Worm (Caenorhabditis elegans): ENCODE measurements around the gene C15H11.11.
"Not testable (repeated sequence)": the region's sequence is repeated elsewhere in the genome, so short reads cannot be mapped to it uniquely, and the experiment has no call there.

The C15H11.11 gene

DNA sequence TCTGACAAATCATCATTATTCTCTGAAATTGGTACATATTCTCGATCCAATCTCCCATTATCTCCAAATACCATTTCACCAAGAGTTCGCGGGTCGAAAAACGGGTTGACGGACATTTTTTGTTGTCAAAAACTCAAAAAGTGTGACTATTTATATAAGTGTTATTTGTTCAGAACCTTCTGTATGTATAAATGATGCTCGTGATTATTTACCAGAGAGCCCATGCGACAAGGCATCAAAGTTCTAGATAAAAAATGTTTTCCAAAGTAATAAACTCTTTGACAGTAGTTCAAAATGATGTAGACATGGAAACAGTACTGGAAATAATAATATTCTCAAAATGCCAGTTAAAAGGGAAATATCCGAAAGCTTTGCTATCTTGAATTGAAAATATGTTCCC lies 47.4 kb downstream of the C15H11.11 start:
- TF ChIP-seq nhr-23 (tag; optimal IDR thresholded peaks at IDR 0.05) (no peak), lin-39 (tag; optimal IDR thresholded peaks at IDR 0.05) (no peak), elt-3 (tag; optimal IDR thresholded peaks at IDR 0.05) (no peak), peb-1 (tag; optimal IDR thresholded peaks at IDR 0.05) (no peak), lsy-2 (tag; optimal IDR thresholded peaks at IDR 0.05) (no peak), nhr-6 (tag; optimal IDR thresholded peaks at IDR 0.05) (no peak), sem-4 (tag; optimal IDR thresholded peaks at IDR 0.05) (no peak), unc-62 (GFP tag; optimal IDR thresholded peaks at IDR 0.05) (no peak), mdl-1 (tag; optimal IDR thresholded peaks at IDR 0.05) (no peak), sma-3 (GFP tag; optimal IDR thresholded peaks at IDR 0.05) (no peak), R02D3.7 (tag; optimal IDR thresholded peaks at IDR 0.05) (no peak), alr-1 (tag; optimal IDR thresholded peaks at IDR 0.05) (no peak), dmd-4 (tag; optimal IDR thresholded peaks at IDR 0.05) (no peak), C34F6.9 (tag; optimal IDR thresholded peaks at IDR 0.05) (no peak), nhr-10 (tag; optimal IDR thresholded peaks at IDR 0.05) (no peak), ama-1 (optimal IDR thresholded peaks at IDR 0.05) (no peak), nhr-21 (tag; optimal IDR thresholded peaks at IDR 0.05) (no peak), unc-55 (GFP tag; optimal IDR thresholded peaks at IDR 0.05) (no peak), skn-1 (tag; optimal IDR thresholded peaks at IDR 0.05) (no peak)

DNA sequence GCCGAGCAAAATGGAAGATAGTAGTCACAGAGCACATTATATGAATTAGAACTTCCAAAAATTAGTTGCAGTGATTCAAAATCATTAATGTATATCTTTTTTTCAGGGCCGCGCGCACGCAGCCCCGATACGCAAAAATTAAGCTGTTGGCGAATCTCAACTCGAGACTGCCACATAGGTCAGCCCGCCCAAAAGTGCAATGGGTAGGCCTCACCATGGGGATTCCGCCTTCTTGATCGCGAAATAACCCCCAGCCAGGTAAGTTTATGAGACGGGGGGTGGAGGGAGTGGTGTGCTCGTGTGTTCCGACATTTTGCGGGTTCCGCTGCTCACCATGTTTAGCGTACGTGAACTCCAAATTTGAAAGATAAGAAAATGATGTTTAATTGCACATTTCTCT lies 47.8 kb downstream of the C15H11.11 start, which contains the start of gene F08H9.3:
Gene F08H9.3 (minus strand): TSS at position 252 of the 400 bp plus-strand sequence.
- peak; percentile 39 for TF ChIP-seq sma-9 (GFP tag; optimal IDR thresholded peaks at IDR 0.05)
- not testable (repeated sequence) for TF ChIP-seq sma-9 (tag; optimal IDR thresholded peaks at IDR 0.05)
- TF ChIP-seq gmeb-1 (tag; optimal IDR thresholded peaks at IDR 0.05) = peak; percentile 9
- TF ChIP-seq snpc-4 (tag; optimal IDR thresholded peaks at IDR 0.05) = peak; percentile 85

DNA sequence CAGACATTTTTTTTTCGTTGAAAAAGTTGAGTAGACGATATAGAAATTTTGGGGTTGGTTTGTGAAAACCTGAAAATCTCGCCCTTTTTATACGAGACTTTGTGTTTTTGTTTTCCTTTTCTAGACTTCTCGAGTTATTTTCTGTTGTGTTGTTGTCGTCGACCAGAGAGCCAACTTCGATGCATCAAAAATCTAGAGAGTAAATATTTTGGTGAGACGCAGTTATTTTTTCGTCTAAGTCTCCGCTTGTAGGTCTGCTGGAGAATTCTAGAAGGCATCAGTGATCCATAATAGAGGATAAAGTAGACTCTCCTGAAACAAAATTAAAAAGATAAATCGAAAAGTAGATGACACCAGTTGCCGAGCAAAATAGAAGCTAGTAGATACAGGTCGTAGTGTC lies 49.1 kb downstream of the C15H11.11 start, which contains the start of gene F08H9.4:
Gene F08H9.4 (minus strand): TSS at position 61 of the 400 bp plus-strand sequence.
- peak; percentile 20 for TF ChIP-seq unc-55 (GFP tag; optimal IDR thresholded peaks at IDR 0.05)
- TF ChIP-seq C34F6.9 (tag; optimal IDR thresholded peaks at IDR 0.05) = peak; percentile 45
- peak; percentile 0 for TF ChIP-seq nhr-129 (tag; optimal IDR thresholded peaks at IDR 0.05)
- no peak for TF ChIP-seq dmd-4 (tag; optimal IDR thresholded peaks at IDR 0.05)

Data from whole organism, L2 larva.